Worm (Caenorhabditis elegans) whole organism, L1 larva: ENCODE data around the gene H18N23.2.

Source experiments
- alr-1 ChIP-seq: fragments of 200-800 bp; sonication (Bioruptor generic); optimal IDR thresholded peaks from 2 replicates; lab custom pipeline; 2018; ENCODE audit warnings: borderline replicate concordance, mild to moderate bottlenecking, missing genetic modification characterization, missing compliant biosample characterization
- blmp-1 ChIP-seq: fragments of 150-350 bp; optimal IDR thresholded peaks from 2 replicates; lab custom pipeline; 2014; ENCODE audit warnings: missing biosample characterization, missing genetic modification characterization
- ceh-63 ChIP-seq: fragments of 200-800 bp; sonication (Bioruptor generic); optimal IDR thresholded peaks from 2 replicates; lab custom pipeline; 2018; ENCODE audit warnings: mild to moderate bottlenecking, missing genetic modification characterization, missing compliant biosample characterization
- ceh-82 ChIP-seq, 3 experiments: fragments of 150-350 bp in 1 of 3; sonication (generic microtip) in 2 of 3; optimal IDR thresholded peaks; 2 replicates each; lab custom pipeline; 2014 to 2017; ENCODE audit warnings: missing biosample characterization in 3 of 3, missing genetic modification characterization in 3 of 3
- ceh-88 ChIP-seq: fragments of 200-800 bp; sonication (Bioruptor generic); IDR thresholded peaks from 2 replicates; pipeline ENCODE4 v1.3.6; 2022; ENCODE audit warnings: missing genetic modification characterization, missing compliant biosample characterization
- ces-1 ChIP-seq: fragments of 150-350 bp; optimal IDR thresholded peaks from 2 replicates; lab custom pipeline; 2014; ENCODE audit warnings: missing biosample characterization, missing genetic modification reagents, missing genetic modification characterization
- dpl-1 ChIP-seq, 3 experiments: fragments of 150-350 bp in 2 of 3; sonication (generic microtip) in 1 of 3; optimal IDR thresholded peaks; 2 replicates each; lab custom pipeline; 2014 to 2017; ENCODE audit warnings: missing biosample characterization in 3 of 3, missing genetic modification characterization in 3 of 3, missing genetic modification reagents in 3 of 3
- efl-3 ChIP-seq: fragments of 200-800 bp; sonication (Bioruptor generic); optimal IDR thresholded peaks from 2 replicates; lab custom pipeline; 2018; ENCODE audit warnings: mild to moderate bottlenecking, missing genetic modification characterization, missing compliant biosample characterization
- egl-13 ChIP-seq: sonication (generic microtip); optimal IDR thresholded peaks from 2 replicates; lab custom pipeline; 2016; ENCODE audit warnings: missing genotype, missing genetic modification reagents, missing genetic modification characterization, missing compliant biosample characterization
- elt-2 ChIP-seq: sonication (generic microtip); optimal IDR thresholded peaks from 2 replicates; lab custom pipeline; 2016; ENCODE audit warnings: missing genetic modification characterization, mild to moderate bottlenecking, inconsistent platforms, missing compliant biosample characterization, missing genetic modification reagents
- elt-3 ChIP-seq, 6 experiments: fragments of 150-350 bp in 1 of 6; sonication (generic microtip); optimal IDR thresholded peaks; 2 replicates each; lab custom pipeline; 2017 to 2018; ENCODE audit warnings: missing biosample characterization in 6 of 6, missing genetic modification characterization in 6 of 6, inconsistent platforms in 1 of 6
- fkh-4 ChIP-seq: sonication (generic microtip); optimal IDR thresholded peaks from 2 replicates; lab custom pipeline; 2016; ENCODE audit warnings: missing compliant biosample characterization, missing genetic modification characterization, borderline replicate concordance
- hlh-4 ChIP-seq: sonication (generic microtip); optimal IDR thresholded peaks from 2 replicates; lab custom pipeline; 2016; ENCODE audit warnings: mild to moderate bottlenecking, missing genetic modification characterization, missing compliant biosample characterization
- hpl-2 ChIP-seq: fragments of 150-350 bp; optimal IDR thresholded peaks from 2 replicates; lab custom pipeline; 2014; ENCODE audit warnings: missing biosample characterization, missing genetic modification reagents, missing genetic modification characterization
- irx-1 ChIP-seq: sonication (generic microtip); optimal IDR thresholded peaks from 2 replicates; lab custom pipeline; 2016; ENCODE audit warnings: missing genetic modification characterization, missing compliant biosample characterization
- isw-1 ChIP-seq: fragments of 200-800 bp; sonication (Bioruptor generic); IDR thresholded peaks from 2 replicates; pipeline ENCODE4 v1.3.6; 2022; ENCODE audit warnings: missing genetic modification characterization, missing compliant biosample characterization
- lin-13 ChIP-seq: fragments of 150-350 bp; optimal IDR thresholded peaks from 2 replicates; lab custom pipeline; 2014; ENCODE audit warnings: missing biosample characterization, missing genetic modification reagents, missing genetic modification characterization
- lin-14 ChIP-seq: fragments of 200-800 bp; sonication (Bioruptor generic); optimal IDR thresholded peaks from 2 replicates; lab custom pipeline; 2018; ENCODE audit warnings: mild to moderate bottlenecking, missing genetic modification characterization, moderate library complexity, missing compliant biosample characterization
- lin-15B ChIP-seq: fragments of 150-350 bp; sonication (generic microtip); optimal IDR thresholded peaks from 3 replicates; lab custom pipeline; 2014; ENCODE audit warnings: missing biosample characterization, missing genetic modification characterization
- lin-39 ChIP-seq: fragments of 150-350 bp; optimal IDR thresholded peaks from 2 replicates; lab custom pipeline; 2014; ENCODE audit warnings: missing biosample characterization, missing genetic modification reagents, missing genetic modification characterization
- lir-3 ChIP-seq: sonication (generic microtip); optimal IDR thresholded peaks from 2 replicates; lab custom pipeline; 2016; ENCODE audit warnings: mild to moderate bottlenecking, missing genetic modification characterization, moderate library complexity, missing compliant biosample characterization; ENCODE audit not compliant: poor library complexity
- lsy-2 ChIP-seq, 2 experiments: fragments of 150-350 bp; optimal IDR thresholded peaks; 2 replicates each; lab custom pipeline; 2014; ENCODE audit warnings: missing biosample characterization in 2 of 2, missing genetic modification characterization in 2 of 2
- mab-9 ChIP-seq: fragments of 200-800 bp; sonication (Bioruptor generic); IDR thresholded peaks from 2 replicates; pipeline ENCODE4 v1.3.6; 2022; ENCODE audit warnings: missing genetic modification reagents, missing genetic modification characterization, missing compliant biosample characterization
- mdl-1 ChIP-seq, 2 experiments: fragments of 150-350 bp; optimal IDR thresholded peaks; 2 replicates each; lab custom pipeline; 2014 to 2017; ENCODE audit warnings: missing biosample characterization in 2 of 2, missing genetic modification characterization in 2 of 2, inconsistent platforms in 1 of 2
- mef-2 ChIP-seq: fragments of 150-350 bp; optimal IDR thresholded peaks from 2 replicates; lab custom pipeline; 2014; ENCODE audit warnings: missing biosample characterization, missing genetic modification characterization
- nhr-11 ChIP-seq: fragments of 150-350 bp; optimal IDR thresholded peaks from 2 replicates; lab custom pipeline; 2014; ENCODE audit warnings: missing biosample characterization, missing genetic modification characterization
- nhr-19 ChIP-seq: fragments of 200-800 bp; sonication (Bioruptor generic); conservative IDR thresholded peaks from 2 replicates; pipeline ENCODE4 v1.3.6; 2022; ENCODE audit warnings: missing genetic modification characterization, missing compliant biosample characterization
- nhr-20 ChIP-seq: sonication (generic microtip); optimal IDR thresholded peaks from 2 replicates; lab custom pipeline; 2016; ENCODE audit warnings: mild to moderate bottlenecking, missing genetic modification characterization, missing compliant biosample characterization
- nhr-47 ChIP-seq: sonication (generic microtip); optimal IDR thresholded peaks from 2 replicates; lab custom pipeline; 2016; ENCODE audit warnings: mild to moderate bottlenecking, missing genetic modification characterization, moderate library complexity, missing compliant biosample characterization
- nhr-71 ChIP-seq: sonication (generic microtip); optimal IDR thresholded peaks from 2 replicates; lab custom pipeline; 2016; ENCODE audit warnings: mild to moderate bottlenecking, missing genetic modification characterization, moderate library complexity, missing compliant biosample characterization
- nhr-76 ChIP-seq: sonication (generic microtip); optimal IDR thresholded peaks from 2 replicates; lab custom pipeline; 2017; ENCODE audit warnings: missing biosample characterization, missing genetic modification characterization
- nhr-85 ChIP-seq: sonication (generic microtip); peaks from one replicate; lab custom pipeline; 2016; ENCODE audit warnings: missing genetic modification characterization, inconsistent platforms, missing compliant biosample characterization
- nhr-90 ChIP-seq: sonication (generic microtip); optimal IDR thresholded peaks from 2 replicates; lab custom pipeline; 2016; ENCODE audit warnings: mild to moderate bottlenecking, missing genetic modification characterization, missing compliant biosample characterization; ENCODE audit not compliant: poor library complexity
- pqm-1 ChIP-seq: sonication (generic microtip); optimal IDR thresholded peaks from 3 replicates; lab custom pipeline; 2017; ENCODE audit warnings: missing biosample characterization, missing genetic modification characterization
- rnt-1 ChIP-seq: sonication (generic microtip); optimal IDR thresholded peaks from 2 replicates; lab custom pipeline; 2016; ENCODE audit warnings: mild to moderate bottlenecking, missing genetic modification characterization, moderate library complexity, missing compliant biosample characterization
- snu-23 ChIP-seq: sonication (generic microtip); optimal IDR thresholded peaks from 2 replicates; lab custom pipeline; 2016; ENCODE audit warnings: missing genetic modification characterization, missing compliant biosample characterization
- tbx-2 ChIP-seq: sonication (generic microtip); optimal IDR thresholded peaks from 2 replicates; lab custom pipeline; 2016; ENCODE audit warnings: missing genetic modification characterization, missing compliant biosample characterization
- unc-130 ChIP-seq: fragments of 150-350 bp; optimal IDR thresholded peaks from 2 replicates; lab custom pipeline; 2017; ENCODE audit warnings: missing biosample characterization, missing genetic modification characterization, inconsistent platforms
- unc-98 ChIP-seq: fragments of 200-800 bp; sonication (Bioruptor generic); IDR thresholded peaks from 2 replicates; pipeline ENCODE4 v1.3.6; 2022; ENCODE audit warnings: missing genetic modification characterization, missing compliant biosample characterization
- vab-15 ChIP-seq: sonication (generic microtip); optimal IDR thresholded peaks from 2 replicates; lab custom pipeline; 2017; ENCODE audit warnings: missing genotype, mild to moderate bottlenecking, missing genetic modification characterization, missing compliant biosample characterization
- xbp-1 ChIP-seq: sonication (generic microtip); optimal IDR thresholded peaks from 2 replicates; lab custom pipeline; 2016; ENCODE audit warnings: missing genetic modification characterization, missing compliant biosample characterization
- zip-4 ChIP-seq: fragments of 200-800 bp; sonication (Bioruptor generic); optimal IDR thresholded peaks from 2 replicates; lab custom pipeline; 2018; ENCODE audit warnings: mild to moderate bottlenecking, missing genetic modification characterization, moderate library complexity, missing compliant biosample characterization

The H18N23.2 gene

ce11 chrX:17642832-17643231, 2.2 kb upstream of the H18N23.2 start (continued):
- no peak for TF ChIP-seq mdl-1 (tag; optimal IDR thresholded peaks at IDR 0.05; lab: Kevin White, UChicago)
- TF ChIP-seq irx-1 (tag; lab: Kevin White, UChicago), result no peak
- TF ChIP-seq dpl-1 (GFP tag; optimal IDR thresholded peaks at IDR 0.05; lab: Kevin White, UChicago), result no peak
- no peak for TF ChIP-seq hpl-2 (GFP tag; lab: Kevin White, UChicago)
- no peak for TF ChIP-seq lir-3 (tag; lab: Kevin White, UChicago)
- no peak for TF ChIP-seq rnt-1 (tag; lab: Kevin White, UChicago)

ce11 chrX:17638970-17639369, 1.7 kb downstream of the H18N23.2 start:
- no peak for TF ChIP-seq fkh-4 (tag; lab: Kevin White, UChicago)

DNA sequence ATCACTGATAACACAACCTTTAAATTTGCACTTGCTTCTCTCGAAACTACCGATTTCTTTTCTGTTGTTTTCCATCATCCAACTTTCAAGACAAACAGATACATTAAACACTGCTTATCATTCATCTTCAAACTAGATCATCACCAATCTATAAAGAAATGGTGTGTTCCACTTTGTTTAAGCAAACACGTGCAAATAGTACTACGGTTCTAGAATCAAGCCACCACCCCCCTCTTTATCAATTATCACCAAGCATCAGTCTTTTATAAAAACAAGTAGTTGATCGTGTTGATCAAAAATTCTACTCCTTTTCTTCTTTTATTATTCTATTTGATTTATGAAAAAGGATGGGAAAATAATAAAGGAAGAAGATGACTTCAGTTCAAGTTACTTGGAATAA, 2.2 kb downstream of the H18N23.2 start:
- TF ChIP-seq lin-15B, result no peak
- TF ChIP-seq rnt-1 (tag; lab: Kevin White, UChicago), result no peak
- TF ChIP-seq nhr-11 (tag; lab: Kevin White, UChicago), result no peak
- peak in 1 of 6 experiments; percentile 60 for TF ChIP-seq elt-3 (tag; optimal IDR thresholded peaks at IDR 0.05; lab: Kevin White, UChicago)
- peak; percentile 13 for TF ChIP-seq lin-14 (GFP tag; lab: Kevin White, UChicago)
- TF ChIP-seq pqm-1 (tag; lab: Kevin White, UChicago), result no peak
- TF ChIP-seq nhr-85 (tag; lab: Kevin White, UChicago), result peak; percentile 60
- TF ChIP-seq zip-4, result no peak
- peak; percentile 33 for TF ChIP-seq nhr-71
- TF ChIP-seq nhr-90 (tag; lab: Kevin White, UChicago), result no peak
- TF ChIP-seq blmp-1, result peak; percentile 23
- no peak for TF ChIP-seq ceh-63 (GFP tag; lab: Kevin White, UChicago)
- TF ChIP-seq unc-98 (GFP tag; lab: Robert Waterston, UW), result no peak
- peak; percentile 35 for TF ChIP-seq elt-2 (tag; lab: Kevin White, UChicago)
- TF ChIP-seq, all 84 proteins: peak for 6

ce11 chrX:17637528-17637927, 3.1 kb downstream of the H18N23.2 start:
- TF ChIP-seq nhr-19 (GFP tag; lab: Robert Waterston, UW), result no peak
- TF ChIP-seq ceh-63 (GFP tag; lab: Kevin White, UChicago), result no peak
- TF ChIP-seq vab-15 (tag; lab: Kevin White, UChicago), result no peak
- TF ChIP-seq ceh-88, result no peak
- no peak for TF ChIP-seq lin-39
- TF ChIP-seq, all 84 proteins: peak for 0

- TF ChIP-seq nhr-47 (tag; lab: Kevin White, UChicago) (peak; percentile 44), ces-1 (no peak), isw-1 (no peak), vab-15 (tag; lab: Kevin White, UChicago) (no peak), alr-1 (no peak), nhr-71 (peak; percentile 83), egl-13 (tag; lab: Kevin White, UChicago) (no peak), mef-2 (no peak), lin-13 (GFP tag; lab: Kevin White, UChicago) (no peak), unc-130 (tag; lab: Kevin White, UChicago) (no peak), unc-98 (GFP tag; lab: Robert Waterston, UW) (no peak), snu-23 (GFP tag; lab: Kevin White, UChicago) (peak; percentile 60), hlh-4 (no peak), nhr-11 (tag; lab: Kevin White, UChicago) (no peak), nhr-19 (GFP tag; lab: Robert Waterston, UW) (peak; percentile 85), lin-39 (no peak), mab-9 (no peak), nhr-20 (peak; percentile 77), lin-15B (no peak), dpl-1 (GFP tag; optimal IDR thresholded peaks at IDR 0.05; lab: Kevin White, UChicago) (no peak), xbp-1 (tag; lab: Kevin White, UChicago) (peak; percentile 22), nhr-76 (tag; lab: Kevin White, UChicago) (no peak), efl-3 (no peak), lsy-2 (tag; optimal IDR thresholded peaks at IDR 0.05; lab: Kevin White, UChicago) (peak in 1 of 2 experiments; percentile 37), elt-3 (tag; optimal IDR thresholded peaks at IDR 0.05; lab: Kevin White, UChicago) (peak in 1 of 6 experiments; percentile 33), rnt-1 (tag; lab: Kevin White, UChicago) (peak; percentile 62), hpl-2 (GFP tag; lab: Kevin White, UChicago) (no peak), tbx-2 (tag; lab: Kevin White, UChicago) (peak; percentile 48), mdl-1 (tag; optimal IDR thresholded peaks at IDR 0.05; lab: Kevin White, UChicago) (peak in 1 of 2 experiments; percentile 64), ceh-82 (tag; optimal IDR thresholded peaks at IDR 0.05; lab: Kevin White, UChicago) (no peak)
These were observed 4.3 kb downstream of the H18N23.2 start for ce11 chrX:17636326-17636735.
